Worm (Caenorhabditis elegans): ENCODE measurements around the gene srh-139.

The srh-139 gene

DNA sequence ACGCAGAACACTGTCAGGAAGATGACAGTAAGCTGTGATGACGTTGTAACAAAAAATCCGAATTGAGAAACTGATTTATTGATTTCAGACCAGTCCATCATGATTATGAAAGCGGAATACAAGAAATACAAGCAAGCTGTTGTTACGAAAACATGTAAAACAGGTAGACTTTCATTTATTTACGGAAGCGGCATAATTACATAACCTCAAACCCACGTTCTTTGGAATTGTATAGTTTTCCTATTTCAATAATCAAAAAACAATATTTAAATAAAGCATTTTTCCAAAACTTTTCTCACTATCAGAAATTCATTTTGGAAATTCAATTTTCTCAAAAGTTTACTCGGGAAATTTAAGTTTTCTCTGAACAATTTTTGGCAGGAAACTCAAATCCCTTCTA is 25.1 kb upstream of the srh-139 start, which contains the start of gene str-15:
str-15 (minus strand) TSS at position 101 of the 400 bp plus-strand sequence.
- TF ChIP-seq ceh-27 (GFP tag; optimal IDR thresholded peaks at IDR 0.05) (no peak), tbp1 (GFP tag; optimal IDR thresholded peaks at IDR 0.05) (no peak), ZK185.1 (tag; optimal IDR thresholded peaks at IDR 0.05; ENCODE audit: poor library complexity, severe bottlenecking) (no peak), let-526 (GFP tag; IDR thresholded peaks at IDR 0.05) (no peak), attf-3 (GFP tag; conservative IDR thresholded peaks at IDR 0.05) (no peak)

DNA sequence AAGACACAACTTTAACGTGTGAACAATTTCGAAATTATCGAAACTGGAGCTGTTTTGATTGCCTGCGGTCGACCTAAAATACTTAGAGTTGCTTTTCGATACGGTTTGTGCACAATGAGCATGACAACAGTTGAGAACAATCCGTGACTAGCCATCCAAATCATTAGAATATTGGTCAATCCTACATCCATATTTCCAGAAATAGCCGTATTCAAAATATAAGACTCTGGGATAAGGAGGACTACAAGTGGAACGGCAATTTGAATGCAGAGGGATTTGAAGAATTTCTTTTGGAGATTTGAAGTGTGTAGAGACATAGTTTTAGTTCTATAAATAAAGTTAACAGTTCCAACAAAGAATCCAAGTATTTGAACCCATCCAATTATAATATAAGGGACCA is 24.4 kb upstream of the srh-139 start:
- TF ChIP-seq egrh-3 (GFP tag; IDR thresholded peaks at IDR 0.05) (no peak), nhr-80 (tag; optimal IDR thresholded peaks at IDR 0.05) (no peak), tlf-1 (GFP tag; optimal IDR thresholded peaks at IDR 0.05) (no peak), atf-7 (tag; optimal IDR thresholded peaks at IDR 0.05) (no peak), mxl-1 (tag; optimal IDR thresholded peaks at IDR 0.05) (no peak), rec-8 (tag; optimal IDR thresholded peaks at IDR 0.05) (no peak), B0035.1 (tag; optimal IDR thresholded peaks at IDR 0.05) (no peak), ceh-58 (GFP tag; IDR thresholded peaks at IDR 0.05) (no peak), F52B5.7 (tag; optimal IDR thresholded peaks at IDR 0.05) (no peak), snpc-1.3 (tag; optimal IDR thresholded peaks at IDR 0.05; ENCODE audit: insufficient read depth) (no peak)

DNA sequence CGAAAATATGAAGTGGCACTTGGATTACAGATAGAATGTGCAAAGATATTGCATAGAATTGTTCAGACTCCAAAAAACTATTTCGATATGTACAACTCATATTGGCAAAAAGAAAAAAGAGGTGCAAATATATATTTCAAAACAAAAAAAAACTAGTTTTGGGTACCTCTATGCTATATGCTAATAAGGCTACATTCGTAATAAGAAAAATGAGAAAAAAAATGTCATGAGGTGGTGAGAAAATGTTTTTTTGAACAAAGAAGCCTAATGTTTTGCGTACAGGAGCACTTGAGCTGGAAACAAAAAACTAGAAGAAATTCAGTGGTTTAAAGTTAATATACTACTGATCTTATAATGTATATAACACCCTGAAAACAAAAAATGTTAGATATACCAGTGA is 22.9 kb upstream of the srh-139 start, which contains the start of gene srh-142:
srh-142 (minus strand) TSS at position 101 of the 400 bp plus-strand sequence.
- TF ChIP-seq dox-1 (GFP tag; IDR thresholded peaks at IDR 0.05): no peak

DNA sequence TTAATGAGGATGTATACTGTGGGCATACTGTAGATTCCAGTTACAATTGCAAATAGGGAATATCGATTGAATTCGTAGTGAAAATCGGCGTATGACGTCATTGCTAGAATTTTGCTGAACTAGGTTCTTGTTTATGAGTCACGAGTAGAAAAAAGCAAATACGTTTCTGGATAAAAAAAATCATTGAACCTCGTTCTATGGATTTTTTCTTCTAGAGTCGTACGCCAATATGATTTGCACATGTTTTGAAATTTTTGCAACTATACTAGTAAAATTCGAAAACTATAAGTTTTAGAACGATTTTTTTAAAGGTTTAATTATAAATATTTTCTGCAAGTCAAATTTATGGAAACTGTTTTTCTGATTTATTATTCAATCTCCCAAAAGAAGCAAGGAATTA is 15.9 kb upstream of the srh-139 start, which contains the start of gene sru-44:
sru-44 (minus strand) TSS at position 101 of the 400 bp plus-strand sequence.
- no peak for TF ChIP-seq lag-1 (GFP tag; IDR thresholded peaks at IDR 0.05)
- no peak for TF ChIP-seq nfyb-1 (GFP tag; IDR thresholded peaks at IDR 0.05)
- TF ChIP-seq F49E8.2 (tag; optimal IDR thresholded peaks at IDR 0.05; ENCODE audit: insufficient read depth): no peak
- TF ChIP-seq madf-6 (GFP tag; IDR thresholded peaks at IDR 0.05): no peak
- no peak for TF ChIP-seq F57A8.1 (GFP tag; optimal IDR thresholded peaks at IDR 0.05)

DNA sequence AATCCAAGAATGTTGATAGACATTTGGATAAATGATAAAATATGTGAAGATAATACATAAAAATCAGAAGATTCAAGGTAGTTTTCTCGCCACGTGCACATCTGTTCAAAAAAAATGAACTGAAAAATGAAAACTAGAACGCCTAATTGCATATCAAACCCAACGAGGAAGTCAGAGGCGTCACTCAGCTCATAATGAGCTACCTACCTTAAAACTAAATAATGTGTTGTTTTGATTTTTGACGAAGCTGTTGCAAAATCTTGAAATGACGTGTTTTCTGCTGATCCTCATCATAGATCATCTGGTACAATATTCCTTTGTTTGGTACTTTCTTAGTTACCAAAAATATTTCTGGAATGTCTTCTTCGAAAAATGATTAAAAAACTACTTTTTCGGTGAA is 12.9 kb upstream of the srh-139 start, which contains the start of gene srh-138:
srh-138 (minus strand) TSS at position 101 of the 400 bp plus-strand sequence.
- TF ChIP-seq lin-40 (tag; optimal IDR thresholded peaks at IDR 0.05): no peak
- TF ChIP-seq let-526 (GFP tag; IDR thresholded peaks at IDR 0.05): no peak
- no peak for TF ChIP-seq B0035.1 (tag; optimal IDR thresholded peaks at IDR 0.05)
- TF ChIP-seq attf-5 (GFP tag; optimal IDR thresholded peaks at IDR 0.05): no peak
- no peak for TF ChIP-seq nfyb-1 (GFP tag; IDR thresholded peaks at IDR 0.05)
- TF ChIP-seq ceh-79 (tag; optimal IDR thresholded peaks at IDR 0.05): no peak
- TF ChIP-seq madf-6 (GFP tag; IDR thresholded peaks at IDR 0.05): no peak
- TF ChIP-seq repo-1 (tag; optimal IDR thresholded peaks at IDR 0.05): no peak
- no peak for TF ChIP-seq F37B4.10 (GFP tag; IDR thresholded peaks at IDR 0.05)
- no peak for TF ChIP-seq sptf-2 (GFP tag; optimal IDR thresholded peaks at IDR 0.05)
- no peak for TF ChIP-seq ztf-22 (GFP tag; optimal IDR thresholded peaks at IDR 0.05)
- no peak for TF ChIP-seq dpff-1 (tag; optimal IDR thresholded peaks at IDR 0.05)
- TF ChIP-seq ama-1 (optimal IDR thresholded peaks at IDR 0.05): no peak
- TF ChIP-seq ama-1 (GFP tag; optimal IDR thresholded peaks at IDR 0.05): no peak
- TF ChIP-seq akir-1 (GFP tag; optimal IDR thresholded peaks at IDR 0.05): no peak
- TF ChIP-seq ztf-3 (GFP tag; optimal IDR thresholded peaks at IDR 0.05): no peak
- no peak for TF ChIP-seq ztf-28 (GFP tag; IDR thresholded peaks at IDR 0.05)
- no peak for TF ChIP-seq tbx-9 (tag; optimal IDR thresholded peaks at IDR 0.05; ENCODE audit: borderline replicate concordance)
- no peak for TF ChIP-seq lin-54 (GFP tag; optimal IDR thresholded peaks at IDR 0.05)
